Fruit fly (Drosophila melanogaster) whole organism, embryonic: ENCODE data around the gene Dap160.

Experiments
- Bdp1 ChIP-seq: fragments of 200-800 bp; sonication (Bioruptor generic); optimal IDR thresholded peaks from 3 replicates; lab custom pipeline; 2016; ENCODE audit warnings: missing biosample characterization, missing genetic modification characterization
- CG10979 ChIP-seq: fragments of 200-800 bp; sonication (Bioruptor generic); optimal IDR thresholded peaks from 2 replicates; lab custom pipeline; 2018; ENCODE audit warnings: missing biosample characterization, mild to moderate bottlenecking, missing genetic modification characterization, moderate library complexity
- CG11696 ChIP-seq: fragments of 200-800 bp; sonication (Bioruptor generic); IDR thresholded peaks from 2 replicates; pipeline ENCODE4 v1.3.6; 2022; ENCODE audit warnings: missing biosample characterization, missing genetic modification characterization
- CG12236 ChIP-seq: fragments of 200-800 bp; sonication (Bioruptor generic); optimal IDR thresholded peaks from 2 replicates; lab custom pipeline; 2016; ENCODE audit warnings: missing biosample characterization, missing genetic modification characterization
- CG1233 ChIP-seq: fragments of 200-800 bp; sonication (Bioruptor generic); optimal IDR thresholded peaks from 4 replicates; lab custom pipeline; 2018; ENCODE audit warnings: missing biosample characterization, mild to moderate bottlenecking, missing genetic modification characterization
- CG13296 ChIP-seq: fragments of 200-800 bp; sonication (Bioruptor generic); optimal IDR thresholded peaks from 3 replicates; lab custom pipeline; 2018; ENCODE audit warnings: missing biosample characterization, mild to moderate bottlenecking, missing genetic modification characterization
- CG15479 ChIP-seq: fragments of 200-800 bp; sonication (Bioruptor generic); optimal IDR thresholded peaks from 3 replicates; lab custom pipeline; 2019; ENCODE audit warnings: missing biosample characterization, mild to moderate bottlenecking, missing genetic modification characterization, moderate library complexity
- CG1792 ChIP-seq: fragments of 200-800 bp; sonication (Bioruptor generic); optimal IDR thresholded peaks from 2 replicates; lab custom pipeline; 2016; ENCODE audit warnings: missing biosample characterization, missing genetic modification characterization
- CG30431 ChIP-seq: fragments of 200-800 bp; sonication (Bioruptor generic); optimal IDR thresholded peaks from 2 replicates; lab custom pipeline; 2017; ENCODE audit warnings: missing biosample characterization, missing genetic modification characterization
- CG34422 ChIP-seq: fragments of 200-800 bp; sonication (Bioruptor generic); IDR thresholded peaks from 3 replicates; pipeline ENCODE4 v1.3.6; 2022; ENCODE audit warnings: missing biosample characterization, missing genetic modification characterization
- CG3995 ChIP-seq: fragments of 200-800 bp; sonication (Bioruptor generic); optimal IDR thresholded peaks from 3 replicates; lab custom pipeline; 2016; ENCODE audit warnings: missing biosample characterization, missing genetic modification characterization
- CG4360 ChIP-seq: fragments of 200-800 bp; sonication (Bioruptor generic); IDR thresholded peaks from 2 replicates; pipeline ENCODE4 v1.3.6; 2022; ENCODE audit warnings: missing biosample characterization, missing genetic modification characterization
- CG6254 ChIP-seq: fragments of 200-800 bp; sonication (Bioruptor generic); optimal IDR thresholded peaks from 3 replicates; lab custom pipeline; 2017; ENCODE audit warnings: mild to moderate bottlenecking, missing biosample characterization, missing genetic modification reagents, missing genetic modification characterization
- CG6765 ChIP-seq: fragments of 200-800 bp; sonication (Bioruptor generic); optimal IDR thresholded peaks from 3 replicates; lab custom pipeline; 2017; ENCODE audit warnings: missing biosample characterization, mild to moderate bottlenecking, missing genetic modification characterization
- CG6854 ChIP-seq: fragments of 200-800 bp; sonication (Bioruptor generic); optimal IDR thresholded peaks from 3 replicates; lab custom pipeline; 2017; ENCODE audit warnings: missing biosample characterization, mild to moderate bottlenecking, missing genetic modification characterization
- CG7786 ChIP-seq: fragments of 200-800 bp; sonication (Bioruptor generic); optimal IDR thresholded peaks from 2 replicates; lab custom pipeline; 2016; ENCODE audit warnings: missing biosample characterization, missing genetic modification characterization
- CG7839 ChIP-seq: fragments of 200-800 bp; sonication (Bioruptor generic); optimal IDR thresholded peaks from 3 replicates; lab custom pipeline; 2018; ENCODE audit warnings: missing biosample characterization, mild to moderate bottlenecking, missing genetic modification characterization, moderate library complexity
- CG9932 ChIP-seq: fragments of 200-800 bp; sonication (Bioruptor generic); IDR thresholded peaks from 2 replicates; pipeline ENCODE4 v1.3.6; 2022; ENCODE audit warnings: missing biosample characterization, missing genetic modification characterization
- CTCF ChIP-seq: fragments of 200-800 bp; sonication (Bioruptor generic); optimal IDR thresholded peaks from 2 replicates; lab custom pipeline; 2017; ENCODE audit warnings: missing biosample characterization, mild to moderate bottlenecking, missing genetic modification characterization, moderate library complexity
- CrebB ChIP-seq: fragments of 200-800 bp; sonication (Bioruptor generic); optimal IDR thresholded peaks from 3 replicates; lab custom pipeline; 2018; ENCODE audit warnings: missing biosample characterization, mild to moderate bottlenecking, missing genetic modification characterization
- D ChIP-seq, 2 experiments: fragments of 200-800 bp in 1 of 2; fragments of >200 bp in 1 of 2; sonication (Bioruptor generic) in 1 of 2; optimal IDR thresholded peaks; 2 replicates in 1 of 2; 3 replicates in 1 of 2; lab custom pipeline; 2017; ENCODE audit warnings: mild to moderate bottlenecking in 1 of 2, missing biosample characterization in 1 of 2, missing genetic modification characterization in 1 of 2, missing genetic modification reagents in 1 of 2
- Fer2 ChIP-seq: fragments of 200-800 bp; sonication (Bioruptor generic); optimal IDR thresholded peaks from 2 replicates; lab custom pipeline; 2018; ENCODE audit warnings: missing biosample characterization, mild to moderate bottlenecking, missing genetic modification characterization, moderate library complexity
- H15 ChIP-seq: fragments of 200-800 bp; sonication (Bioruptor generic); IDR thresholded peaks from 3 replicates; pipeline ENCODE4 v1.3.6; 2022; ENCODE audit warnings: missing biosample characterization, missing genetic modification characterization
- HLH3B ChIP-seq: fragments of 200-800 bp; sonication (Bioruptor generic); IDR thresholded peaks from 2 replicates; pipeline ENCODE4 v1.3.6; 2022; ENCODE audit warnings: missing biosample characterization, missing genetic modification characterization
- HLH4C ChIP-seq: fragments of 200-800 bp; sonication (Bioruptor generic); IDR thresholded peaks from 3 replicates; pipeline ENCODE4 v1.3.6; 2022; ENCODE audit warnings: missing biosample characterization, missing genetic modification characterization; ENCODE audit not compliant: partially characterized antibody
- HmgD ChIP-seq: fragments of 200-800 bp; sonication (Bioruptor generic); optimal IDR thresholded peaks from 3 replicates; lab custom pipeline; 2016; ENCODE audit warnings: missing biosample characterization, missing genetic modification characterization
- Hr51 ChIP-seq, 2 experiments: fragments of 200-800 bp; sonication (Bioruptor generic); optimal IDR thresholded peaks; 2 replicates in 1 of 2; 3 replicates in 1 of 2; lab custom pipeline; 2016 to 2018; ENCODE audit warnings: missing biosample characterization in 2 of 2, missing genetic modification characterization in 2 of 2, mild to moderate bottlenecking in 1 of 2, moderate library complexity in 1 of 2
- Oaz ChIP-seq: fragments of 200-800 bp; sonication (Bioruptor generic); IDR thresholded peaks from 2 replicates; pipeline ENCODE4 v1.3.6; 2022; ENCODE audit warnings: missing biosample characterization, missing genetic modification characterization
- Sry-β ChIP-seq: fragments of 200-800 bp; sonication (Bioruptor generic); optimal IDR thresholded peaks from 2 replicates; lab custom pipeline; 2018; ENCODE audit warnings: missing biosample characterization, mild to moderate bottlenecking, missing genetic modification characterization, moderate library complexity
- Sry-δ ChIP-seq: fragments of 200-800 bp; sonication (Bioruptor generic); optimal IDR thresholded peaks from 2 replicates; lab custom pipeline; 2016; ENCODE audit warnings: missing biosample characterization, missing genetic modification characterization
- Taf1 ChIP-seq: fragments of 200-800 bp; sonication (Bioruptor generic); IDR thresholded peaks from 2 replicates; pipeline ENCODE4 v1.3.6; 2022; ENCODE audit warnings: missing biosample characterization, missing genetic modification characterization
- croc ChIP-seq: fragments of 200-800 bp; sonication (Bioruptor generic); conservative IDR thresholded peaks from 3 replicates; pipeline ENCODE4 v1.3.6; 2022; ENCODE audit warnings: missing biosample characterization, missing genetic modification characterization
- cwo ChIP-seq: fragments of 200-800 bp; sonication (Bioruptor generic); optimal IDR thresholded peaks from 3 replicates; lab custom pipeline; 2017; ENCODE audit warnings: missing biosample characterization, missing genetic modification characterization, mild to moderate bottlenecking, moderate library complexity, missing genetic modification reagents
- fru ChIP-seq: fragments of >200 bp; optimal IDR thresholded peaks from 2 replicates; lab custom pipeline; 2017
- gcm ChIP-seq: fragments of 200-800 bp; sonication (Bioruptor generic); optimal IDR thresholded peaks from 2 replicates; lab custom pipeline; 2019; ENCODE audit warnings: missing biosample characterization, mild to moderate bottlenecking, missing genetic modification characterization, moderate library complexity
- gem ChIP-seq: fragments of 200-800 bp; sonication (Bioruptor generic); optimal IDR thresholded peaks from 2 replicates; lab custom pipeline; 2019; ENCODE audit warnings: missing biosample characterization, mild to moderate bottlenecking, missing genetic modification characterization, moderate library complexity
- gfzf ChIP-seq: fragments of 200-800 bp; sonication (Bioruptor generic); optimal IDR thresholded peaks from 2 replicates; lab custom pipeline; 2016; ENCODE audit warnings: missing biosample characterization, mild to moderate bottlenecking, missing genetic modification characterization, moderate library complexity
- grn ChIP-seq: fragments of 200-800 bp; sonication (Bioruptor generic); optimal IDR thresholded peaks from 3 replicates; lab custom pipeline; 2017; ENCODE audit warnings: missing biosample characterization, missing genetic modification characterization
- kay ChIP-seq: fragments of 200-800 bp; sonication (Bioruptor generic); optimal IDR thresholded peaks from 2 replicates; lab custom pipeline; 2016; ENCODE audit warnings: missing biosample characterization, missing genetic modification characterization
- kni ChIP-seq: fragments of 200-800 bp; sonication (Bioruptor generic); optimal IDR thresholded peaks from 3 replicates; lab custom pipeline; 2017; ENCODE audit warnings: mild to moderate bottlenecking, missing biosample characterization, missing genetic modification reagents, missing genetic modification characterization
- lab ChIP-seq: fragments of 200-800 bp; sonication (Bioruptor generic); optimal IDR thresholded peaks from 3 replicates; lab custom pipeline; 2017; ENCODE audit warnings: missing biosample characterization, missing genetic modification characterization, mild to moderate bottlenecking, moderate library complexity, missing genetic modification reagents
- nerfin-1 ChIP-seq: fragments of 200-800 bp; sonication (Bioruptor generic); optimal IDR thresholded peaks from 3 replicates; lab custom pipeline; 2019; ENCODE audit warnings: missing biosample characterization, mild to moderate bottlenecking, missing genetic modification characterization, moderate library complexity
- nerfin-2 ChIP-seq: fragments of 200-800 bp; sonication (Bioruptor generic); IDR thresholded peaks from 2 replicates; pipeline ENCODE4 v1.3.6; 2022; ENCODE audit warnings: missing biosample characterization, missing genetic modification characterization; ENCODE audit not compliant: partially characterized antibody
- onecut ChIP-seq: fragments of 200-800 bp; sonication (Bioruptor generic); IDR thresholded peaks from 2 replicates; pipeline ENCODE4 v1.3.6; 2022; ENCODE audit warnings: missing biosample characterization, missing genetic modification characterization
- phol ChIP-seq: fragments of 200-800 bp; sonication (Bioruptor generic); optimal IDR thresholded peaks from 3 replicates; lab custom pipeline; 2018; ENCODE audit warnings: missing biosample characterization, mild to moderate bottlenecking, missing genetic modification characterization, moderate library complexity
- pnt ChIP-seq: fragments of 200-800 bp; sonication (Bioruptor generic); optimal IDR thresholded peaks from 3 replicates; lab custom pipeline; 2016; ENCODE audit warnings: missing biosample characterization, missing genetic modification characterization
- pros ChIP-seq: fragments of 200-800 bp; sonication (Bioruptor generic); optimal IDR thresholded peaks from 3 replicates; lab custom pipeline; 2019; ENCODE audit warnings: missing biosample characterization, mild to moderate bottlenecking, missing genetic modification characterization, moderate library complexity
- salm ChIP-seq: fragments of 200-800 bp; sonication (Bioruptor generic); optimal IDR thresholded peaks from 2 replicates; lab custom pipeline; 2018; ENCODE audit warnings: missing biosample characterization, mild to moderate bottlenecking, missing genetic modification characterization
- sob ChIP-seq: fragments of 200-800 bp; sonication (Bioruptor generic); IDR thresholded peaks from 2 replicates; pipeline ENCODE4 v1.3.6; 2022; ENCODE audit warnings: missing biosample characterization, missing genetic modification characterization
- zen2 ChIP-seq: fragments of 200-800 bp; sonication (Bioruptor generic); IDR thresholded peaks from 3 replicates; pipeline ENCODE4 v1.3.6; 2022; ENCODE audit warnings: missing biosample characterization, missing genetic modification characterization; ENCODE audit not compliant: partially characterized antibody
- zfh1 ChIP-seq: fragments of 200-800 bp; sonication (Bioruptor generic); IDR thresholded peaks from 3 replicates; pipeline ENCODE4 v1.3.6; 2022; ENCODE audit warnings: missing biosample characterization, missing genetic modification characterization

The Dap160 gene

dm6 chr2L:21179615-21180031 is 37.5 kb upstream of the Dap160 start, which contains the start of the genes bur and Mcm10 (continued):
- no peak for TF ChIP-seq CG4360
- no peak for TF ChIP-seq CG6854 (GFP tag; lab: Kevin White, UChicago)
- no peak for TF ChIP-seq CTCF
- TF ChIP-seq sob (GFP tag; lab: Robert Waterston, UW) = no peak
- no peak for TF ChIP-seq grn (GFP tag; lab: Kevin White, UChicago)
- TF ChIP-seq CG7786 (GFP tag; lab: Kevin White, UChicago) = no peak
- peak; percentile 11 for TF ChIP-seq CG10979 (tag; lab: Kevin White, UChicago)
- TF ChIP-seq fru = no peak
- no peak for TF ChIP-seq CG6254 (GFP tag; lab: Kevin White, UChicago)
- peak; percentile 69 for TF ChIP-seq gfzf (GFP tag; lab: Kevin White, UChicago)
- TF ChIP-seq kni (GFP tag; lab: Kevin White, UChicago) = no peak
- no peak for TF ChIP-seq H15 (GFP tag; lab: Robert Waterston, UW)
- TF ChIP-seq CG7839 = no peak
- no peak for TF ChIP-seq nerfin-2 (GFP tag; lab: Robert Waterston, UW)
- TF ChIP-seq pros (GFP tag; lab: Kevin White, UChicago) = no peak
- TF ChIP-seq CrebB (tag; lab: Kevin White, UChicago) = no peak
- no peak for TF ChIP-seq croc (GFP tag; lab: Robert Waterston, UW)
- TF ChIP-seq HLH4C (GFP tag; lab: Robert Waterston, UW) = no peak
- TF ChIP-seq phol (tag; lab: Kevin White, UChicago) = peak; percentile 45
- no peak for TF ChIP-seq HLH3B (GFP tag; lab: Robert Waterston, UW)
- no peak for TF ChIP-seq lab
- no peak for TF ChIP-seq CG12236
- no peak for TF ChIP-seq CG9932 (GFP tag; lab: Robert Waterston, UW)
- no peak for TF ChIP-seq Sry-δ (GFP tag; lab: Kevin White, UChicago)
- no peak for TF ChIP-seq CG30431 (GFP tag; lab: Kevin White, UChicago)
- no peak for TF ChIP-seq cwo (GFP tag; lab: Kevin White, UChicago)
- TF ChIP-seq gem (tag; lab: Kevin White, UChicago) = no peak
- TF ChIP-seq CG1792 (GFP tag; lab: Kevin White, UChicago) = no peak
- no peak for TF ChIP-seq D (optimal IDR thresholded peaks at IDR 0.05; lab: Kevin White, UChicago)
- no peak for TF ChIP-seq D (GFP tag; optimal IDR thresholded peaks at IDR 0.05; lab: Kevin White, UChicago)
- TF ChIP-seq zfh1 (GFP tag; lab: Robert Waterston, UW) = no peak
- TF ChIP-seq Hr51 (GFP tag; optimal IDR thresholded peaks at IDR 0.05; lab: Kevin White, UChicago) = no peak
- TF ChIP-seq CG1233 (GFP tag; lab: Kevin White, UChicago) = no peak
- TF ChIP-seq zen2 (GFP tag; lab: Robert Waterston, UW) = no peak
- TF ChIP-seq nerfin-1 (tag; lab: Kevin White, UChicago) = no peak
- no peak for TF ChIP-seq pnt (GFP tag; lab: Kevin White, UChicago)
- TF ChIP-seq onecut (GFP tag; lab: Robert Waterston, UW) = no peak
- TF ChIP-seq Oaz (GFP tag; lab: Robert Waterston, UW) = no peak
- peak; percentile 21 for TF ChIP-seq kay (GFP tag; lab: Kevin White, UChicago)
- no peak for TF ChIP-seq Taf1
- no peak for TF ChIP-seq gcm
- no peak for TF ChIP-seq CG13296 (GFP tag; lab: Kevin White, UChicago)
- TF ChIP-seq CG6765 (GFP tag; lab: Kevin White, UChicago) = no peak
- no peak for TF ChIP-seq CG15479 (GFP tag; lab: Kevin White, UChicago)
- no peak for TF ChIP-seq Bdp1
- TF ChIP-seq salm (tag; lab: Kevin White, UChicago) = no peak
- no peak for TF ChIP-seq HmgD (GFP tag; lab: Kevin White, UChicago)
- TF ChIP-seq Sry-β (GFP tag; lab: Kevin White, UChicago) = no peak
- no peak for TF ChIP-seq CG3995
- no peak for TF ChIP-seq CG34422 (GFP tag; lab: Robert Waterston, UW)
- no peak for TF ChIP-seq Fer2 (tag; lab: Kevin White, UChicago)
- TF ChIP-seq CG11696 (GFP tag; lab: Robert Waterston, UW) = no peak
